Fruit fly (Drosophila melanogaster) whole organism, embryonic: ENCODE results near the gene kra.

Experiments used
- ATbp ChIP-seq: fragments of 200-800 bp; sonication (Bioruptor generic); optimal IDR thresholded peaks from 2 replicates; lab custom pipeline; 2017; ENCODE audit warnings: missing biosample characterization, mild to moderate bottlenecking, missing genetic modification characterization, missing genetic modification reagents
- C15 ChIP-seq: fragments of 200-800 bp; sonication (Bioruptor generic); IDR thresholded peaks from 3 replicates; pipeline ENCODE4 v1.3.6; 2022; ENCODE audit warnings: missing biosample characterization, missing genetic modification characterization
- CG11085 ChIP-seq: fragments of 200-800 bp; sonication (Bioruptor generic); IDR thresholded peaks from 2 replicates; pipeline ENCODE4 v1.3.6; 2022; ENCODE audit warnings: missing biosample characterization, missing genetic modification characterization
- CG11504 ChIP-seq: fragments of 200-800 bp; sonication (Bioruptor generic); optimal IDR thresholded peaks from 3 replicates; lab custom pipeline; 2019; ENCODE audit warnings: missing biosample characterization, mild to moderate bottlenecking, missing genetic modification characterization, moderate library complexity
- CG12769 ChIP-seq: fragments of 200-800 bp; sonication (Bioruptor generic); optimal IDR thresholded peaks from 2 replicates; lab custom pipeline; 2019; ENCODE audit warnings: missing biosample characterization, mild to moderate bottlenecking, missing genetic modification characterization, moderate library complexity
- CG14441 ChIP-seq: fragments of 200-800 bp; sonication (Bioruptor generic); IDR thresholded peaks from 2 replicates; pipeline ENCODE4 v1.3.6; 2022; ENCODE audit warnings: missing biosample characterization, missing genetic modification characterization
- CG17568 ChIP-seq: fragments of 200-800 bp; sonication (Bioruptor generic); optimal IDR thresholded peaks from 2 replicates; lab custom pipeline; 2018; ENCODE audit warnings: missing biosample characterization, mild to moderate bottlenecking, missing genetic modification characterization, moderate library complexity
- CG2678 ChIP-seq: fragments of 200-800 bp; sonication (Bioruptor generic); optimal IDR thresholded peaks from 3 replicates; lab custom pipeline; 2019; ENCODE audit warnings: missing biosample characterization, mild to moderate bottlenecking, missing genetic modification characterization, moderate library complexity
- CG33557 ChIP-seq: fragments of 200-800 bp; sonication (Bioruptor generic); optimal IDR thresholded peaks from 2 replicates; lab custom pipeline; 2019; ENCODE audit warnings: missing biosample characterization, mild to moderate bottlenecking, missing genetic modification characterization, moderate library complexity
- CG8478 ChIP-seq: fragments of >200 bp; optimal IDR thresholded peaks from 2 replicates; lab custom pipeline; 2018
- CHES-1-like ChIP-seq: fragments of 200-800 bp; sonication (Bioruptor generic); optimal IDR thresholded peaks from 2 replicates; lab custom pipeline; 2016; ENCODE audit warnings: missing biosample characterization, missing genetic modification characterization
- Chrac-16 ChIP-seq: fragments of 200-800 bp; sonication (Bioruptor generic); optimal IDR thresholded peaks from 3 replicates; lab custom pipeline; 2016; ENCODE audit warnings: missing biosample characterization, missing genetic modification characterization
- Dref ChIP-seq: fragments of 200-800 bp; sonication (Bioruptor generic); IDR thresholded peaks from 2 replicates; pipeline ENCODE4 v1.3.6; 2022; ENCODE audit warnings: missing biosample characterization, missing genetic modification characterization
- E2f1 ChIP-seq: fragments of 200-800 bp; sonication (Bioruptor generic); IDR thresholded peaks from 2 replicates; pipeline ENCODE4 v1.3.6; 2022; ENCODE audit warnings: missing biosample characterization, missing genetic modification characterization
- HHEX ChIP-seq: fragments of 200-800 bp; sonication (Bioruptor generic); optimal IDR thresholded peaks from 3 replicates; lab custom pipeline; 2017; ENCODE audit warnings: missing biosample characterization, mild to moderate bottlenecking, missing genetic modification characterization, missing genetic modification reagents
- Hr51 ChIP-seq, 2 experiments: fragments of 200-800 bp; sonication (Bioruptor generic); optimal IDR thresholded peaks; 2 replicates in 1 of 2; 3 replicates in 1 of 2; lab custom pipeline; 2016 to 2018; ENCODE audit warnings: missing biosample characterization in 2 of 2, missing genetic modification characterization in 2 of 2, mild to moderate bottlenecking in 1 of 2, moderate library complexity in 1 of 2
- MBD-R2 ChIP-seq: fragments of 200-800 bp; sonication (Bioruptor generic); IDR thresholded peaks from 2 replicates; pipeline ENCODE4 v1.3.6; 2022; ENCODE audit warnings: missing biosample characterization, missing genetic modification characterization
- Meics ChIP-seq: fragments of 200-800 bp; sonication (Bioruptor generic); optimal IDR thresholded peaks from 2 replicates; lab custom pipeline; 2017; ENCODE audit warnings: missing biosample characterization, mild to moderate bottlenecking, missing genetic modification characterization
- Neu2 ChIP-seq: fragments of 200-800 bp; sonication (Bioruptor generic); optimal IDR thresholded peaks from 3 replicates; lab custom pipeline; 2016; ENCODE audit warnings: missing biosample characterization, missing genetic modification characterization, borderline replicate concordance
- Opbp ChIP-seq: fragments of 200-800 bp; sonication (Bioruptor generic); IDR thresholded peaks from 3 replicates; pipeline ENCODE4 v1.3.6; 2022; ENCODE audit warnings: missing biosample characterization, missing genetic modification characterization; ENCODE audit not compliant: partially characterized antibody
- Optix ChIP-seq: fragments of 200-800 bp; sonication (Bioruptor generic); IDR thresholded peaks from 3 replicates; pipeline ENCODE4 v1.3.6; 2022; ENCODE audit warnings: missing biosample characterization, missing genetic modification characterization
- Ptx1 ChIP-seq: fragments of 200-800 bp; sonication (Bioruptor generic); IDR thresholded peaks from 2 replicates; pipeline ENCODE4 v1.3.6; 2022; ENCODE audit warnings: missing biosample characterization, missing genetic modification characterization
- Rfx ChIP-seq: fragments of 200-800 bp; sonication (Bioruptor generic); IDR thresholded peaks from 2 replicates; pipeline ENCODE4 v1.3.6; 2022; ENCODE audit warnings: missing biosample characterization, missing genetic modification characterization
- Taf1 ChIP-seq: fragments of 200-800 bp; sonication (Bioruptor generic); IDR thresholded peaks from 2 replicates; pipeline ENCODE4 v1.3.6; 2022; ENCODE audit warnings: missing biosample characterization, missing genetic modification characterization
- Tbp ChIP-seq: fragments of >200 bp; optimal IDR thresholded peaks from 2 replicates; lab custom pipeline; 2018; ENCODE audit warnings: missing biosample characterization, missing genetic modification characterization
- ara ChIP-seq: fragments of 200-800 bp; sonication (Bioruptor generic); IDR thresholded peaks from 2 replicates; pipeline ENCODE4 v1.3.6; 2022; ENCODE audit warnings: missing biosample characterization, missing genetic modification characterization
- danr ChIP-seq: fragments of 200-800 bp; sonication (Bioruptor generic); IDR thresholded peaks from 2 replicates; pipeline ENCODE4 v1.3.6; 2022; ENCODE audit warnings: missing biosample characterization, missing genetic modification characterization
- fd102C ChIP-seq: fragments of 200-800 bp; sonication (Bioruptor generic); optimal IDR thresholded peaks from 2 replicates; lab custom pipeline; 2018; ENCODE audit warnings: missing biosample characterization, mild to moderate bottlenecking, missing genetic modification characterization, moderate library complexity
- gsb ChIP-seq: fragments of 200-800 bp; sonication (Bioruptor generic); IDR thresholded peaks from 2 replicates; pipeline ENCODE4 v1.3.6; 2022; ENCODE audit warnings: missing biosample characterization, missing genetic modification characterization
- knrl ChIP-seq: fragments of 200-800 bp; sonication (Bioruptor generic); IDR thresholded peaks from 3 replicates; pipeline ENCODE4 v1.3.6; 2022; ENCODE audit warnings: missing biosample characterization, missing genetic modification characterization; ENCODE audit not compliant: partially characterized antibody
- otp ChIP-seq: fragments of 200-800 bp; sonication (Bioruptor generic); IDR thresholded peaks from 3 replicates; pipeline ENCODE4, ENCODE4 v1.3.6; 2022; ENCODE audit warnings: missing biosample characterization, missing genetic modification characterization
- ro ChIP-seq: fragments of 200-800 bp; sonication (Bioruptor generic); IDR thresholded peaks from 2 replicates; pipeline ENCODE4 v1.3.6; 2022; ENCODE audit warnings: missing biosample characterization, missing genetic modification characterization
- sob ChIP-seq: fragments of 200-800 bp; sonication (Bioruptor generic); IDR thresholded peaks from 2 replicates; pipeline ENCODE4 v1.3.6; 2022; ENCODE audit warnings: missing biosample characterization, missing genetic modification characterization
- tgo ChIP-seq: fragments of 200-800 bp; sonication (Bioruptor generic); IDR thresholded peaks from 3 replicates; pipeline ENCODE4 v1.3.6; 2022; ENCODE audit warnings: missing biosample characterization, missing genetic modification characterization

Gene kra

DNA sequence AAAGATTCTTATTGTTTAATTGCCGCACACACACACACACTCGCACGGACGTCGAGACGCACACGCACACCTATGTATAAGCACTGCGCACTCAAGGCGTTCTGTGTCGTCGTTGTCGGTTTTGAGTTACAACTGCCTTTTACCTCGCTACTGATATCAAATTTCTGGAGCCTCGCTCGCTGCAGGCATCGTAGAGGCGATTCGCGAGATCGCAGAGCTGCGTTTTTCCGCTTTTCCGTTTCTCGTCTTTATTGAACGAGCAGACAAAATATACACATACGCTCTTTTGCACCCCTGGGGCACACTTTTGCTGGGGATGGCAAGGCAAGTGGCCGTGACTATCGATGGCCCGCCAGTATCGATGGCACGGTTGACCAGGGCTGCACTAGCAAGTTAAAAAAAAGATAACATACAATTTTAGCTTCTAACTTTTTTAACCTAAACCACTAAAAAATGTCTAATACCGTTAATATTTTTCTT, 53.4 kb downstream of the kra start, which contains the start of gene CG2519 (continued):
- TF ChIP-seq CG2678 (tag; lab: Kevin White, UChicago) (no peak), CG8478 (lab: Kevin White, UChicago) (peak; percentile 86), sob (GFP tag; lab: Robert Waterston, UW) (peak; percentile 78), Taf1 (GFP tag; lab: Robert Waterston, UW) (no peak), danr (GFP tag; lab: Robert Waterston, UW) (0 out of 2 replicates have a peak, but pooled peaks have one; percentile 14), tgo (GFP tag; lab: Robert Waterston, UW) (no peak; the same call in 2 of the 3 replicates), C15 (no peak), Chrac-16 (GFP tag; lab: Kevin White, UChicago) (peak; percentile 49), Dref (GFP tag; lab: Robert Waterston, UW) (peak; percentile 95), Ptx1 (GFP tag; lab: Robert Waterston, UW) (peak; percentile 52; the same call in 1 of the 2 replicates), otp (GFP tag; lab: Robert Waterston, UW) (0 out of 3 replicates have a peak, but pooled peaks have one; percentile 6), Opbp (GFP tag; lab: Robert Waterston, UW) (peak; percentile 96), MBD-R2 (GFP tag; lab: Robert Waterston, UW) (peak; percentile 85), CG17568 (no peak), Tbp (GFP tag; lab: Kevin White, UChicago) (no peak), Hr51 (GFP tag; optimal IDR thresholded peaks at IDR 0.05; lab: Kevin White, UChicago) (peak in 1 of 2 experiments; percentile 51), CG14441 (GFP tag; lab: Robert Waterston, UW) (no peak; the same call in 1 of the 2 replicates), fd102C (GFP tag; lab: Kevin White, UChicago) (no peak), ara (GFP tag; lab: Robert Waterston, UW) (no peak), Meics (GFP tag; lab: Kevin White, UChicago) (no peak), Neu2 (GFP tag; lab: Kevin White, UChicago) (no peak), Rfx (GFP tag; lab: Robert Waterston, UW) (peak; percentile 86), E2f1 (GFP tag; lab: Robert Waterston, UW) (peak; percentile 42; the same call in 1 of the 2 replicates), gsb (peak; percentile 31; the same call in 1 of the 2 replicates), knrl (GFP tag; lab: Robert Waterston, UW) (peak; percentile 95), CG33557 (GFP tag; lab: Kevin White, UChicago) (no peak), CG11085 (GFP tag; lab: Robert Waterston, UW) (peak; percentile 59; the same call in 1 of the 2 replicates), Optix (GFP tag; lab: Robert Waterston, UW) (0 out of 3 replicates have a peak, but pooled peaks have one; percentile 40), CHES-1-like (peak; percentile 82), CG11504 (tag; lab: Kevin White, UChicago) (no peak), CG12769 (tag; lab: Kevin White, UChicago) (peak; percentile 42), ro (no peak; the same call in 1 of the 2 replicates), HHEX (no peak), ATbp (GFP tag; lab: Kevin White, UChicago) (no peak)
